Fruit fly (Drosophila melanogaster) whole organism, embryonic: Measurements from ENCODE around the gene chic.
A peak's percentile ranks its signal among the peaks of the same experiment; 100 is the strongest.

Experiments
- Adf1 ChIP-seq: fragments of 200-800 bp; sonication (Bioruptor generic); IDR thresholded peaks from 2 replicates; pipeline ENCODE4 v1.3.6; 2022; ENCODE audit warnings: missing biosample characterization, missing genetic modification characterization
- B-H2 ChIP-seq: fragments of 200-800 bp; sonication (Bioruptor generic); optimal IDR thresholded peaks from 2 replicates; lab custom pipeline; 2018; ENCODE audit warnings: missing biosample characterization, mild to moderate bottlenecking, missing genetic modification characterization
- Bteb2 ChIP-seq: fragments of 200-800 bp; sonication (Bioruptor generic); optimal IDR thresholded peaks from 2 replicates; lab custom pipeline; 2016; ENCODE audit warnings: missing biosample characterization, missing genetic modification characterization
- CG10959 ChIP-seq: fragments of 200-800 bp; sonication (Bioruptor generic); IDR thresholded peaks from 2 replicates; pipeline ENCODE4 v1.3.6; 2022; ENCODE audit warnings: missing biosample characterization, missing genetic modification characterization
- CG11093 ChIP-seq: fragments of 200-800 bp; sonication (Bioruptor generic); IDR thresholded peaks from 3 replicates; pipeline ENCODE4 v1.3.6; 2022; ENCODE audit warnings: missing biosample characterization, missing genetic modification characterization
- CG11456 ChIP-seq: fragments of 200-800 bp; sonication (Bioruptor generic); IDR thresholded peaks from 3 replicates; pipeline ENCODE4 v1.3.6; 2022; ENCODE audit warnings: missing biosample characterization, missing genetic modification characterization
- CG11560 ChIP-seq: fragments of 200-800 bp; sonication (Bioruptor generic); IDR thresholded peaks from 3 replicates; pipeline ENCODE4 v1.3.6; 2022; ENCODE audit warnings: missing biosample characterization, missing genetic modification characterization
- CG11695 ChIP-seq: fragments of 200-800 bp; sonication (Bioruptor generic); IDR thresholded peaks from 3 replicates; pipeline ENCODE4 v1.3.6; 2022; ENCODE audit warnings: missing biosample characterization, missing genetic modification characterization
- CG12104 ChIP-seq: fragments of 200-800 bp; sonication (Bioruptor generic); optimal IDR thresholded peaks from 3 replicates; lab custom pipeline; 2016; ENCODE audit warnings: missing biosample characterization, missing genetic modification characterization
- CG12769 ChIP-seq: fragments of 200-800 bp; sonication (Bioruptor generic); optimal IDR thresholded peaks from 2 replicates; lab custom pipeline; 2019; ENCODE audit warnings: missing biosample characterization, mild to moderate bottlenecking, missing genetic modification characterization, moderate library complexity
- CG1603 ChIP-seq: fragments of 200-800 bp; sonication (Bioruptor generic); optimal IDR thresholded peaks from 2 replicates; lab custom pipeline; 2019; ENCODE audit warnings: missing biosample characterization, mild to moderate bottlenecking, missing genetic modification characterization, moderate library complexity
- CG17829 ChIP-seq: fragments of 200-800 bp; optimal IDR thresholded peaks from 2 replicates; lab custom pipeline; 2019; ENCODE audit warnings: missing biosample characterization, mild to moderate bottlenecking, missing genetic modification characterization, moderate library complexity
- CG2129 ChIP-seq: fragments of 200-800 bp; sonication (Bioruptor generic); IDR thresholded peaks from 2 replicates; pipeline ENCODE4 v1.3.6; 2022; ENCODE audit warnings: missing biosample characterization, missing genetic modification characterization; ENCODE audit not compliant: partially characterized antibody
- CG3281 ChIP-seq: fragments of 200-800 bp; sonication (Bioruptor generic); optimal IDR thresholded peaks from 3 replicates; lab custom pipeline; 2017; ENCODE audit warnings: missing biosample characterization, mild to moderate bottlenecking, missing genetic modification characterization
- CG33213 ChIP-seq: fragments of 200-800 bp; sonication (Bioruptor generic); optimal IDR thresholded peaks from 3 replicates; lab custom pipeline; 2016; ENCODE audit warnings: missing biosample characterization, missing genetic modification characterization
- CG4360 ChIP-seq: fragments of 200-800 bp; sonication (Bioruptor generic); IDR thresholded peaks from 2 replicates; pipeline ENCODE4 v1.3.6; 2022; ENCODE audit warnings: missing biosample characterization, missing genetic modification characterization
- CG4820 ChIP-seq: fragments of 200-800 bp; sonication (Bioruptor generic); optimal IDR thresholded peaks from 3 replicates; lab custom pipeline; 2016; ENCODE audit warnings: missing biosample characterization, missing genetic modification characterization
- CG8478 ChIP-seq: fragments of >200 bp; optimal IDR thresholded peaks from 2 replicates; lab custom pipeline; 2018
- CoRest ChIP-seq: fragments of 200-800 bp; sonication (Bioruptor generic); optimal IDR thresholded peaks from 3 replicates; lab custom pipeline; 2018; ENCODE audit warnings: missing biosample characterization, mild to moderate bottlenecking, missing genetic modification characterization, moderate library complexity
- Dip2 ChIP-seq: fragments of 200-800 bp; sonication (Bioruptor generic); IDR thresholded peaks from 2 replicates; pipeline ENCODE4 v1.3.6; 2022; ENCODE audit warnings: missing biosample characterization, missing genetic modification characterization
- Doc2 ChIP-seq: fragments of 200-800 bp; sonication (Bioruptor generic); IDR thresholded peaks from 2 replicates; pipeline ENCODE4 v1.3.6; 2022; ENCODE audit warnings: missing biosample characterization, missing genetic modification characterization
- Elba2 ChIP-seq: fragments of 200-800 bp; sonication (Bioruptor generic); optimal IDR thresholded peaks from 3 replicates; lab custom pipeline; 2016; ENCODE audit warnings: missing biosample characterization, missing genetic modification characterization
- Gug ChIP-seq: fragments of 200-800 bp; sonication (Bioruptor generic); IDR thresholded peaks from 4 replicates; pipeline ENCODE4 v1.3.6; 2022; ENCODE audit warnings: missing biosample characterization, missing genetic modification characterization
- HmgD ChIP-seq: fragments of 200-800 bp; sonication (Bioruptor generic); optimal IDR thresholded peaks from 3 replicates; lab custom pipeline; 2016; ENCODE audit warnings: missing biosample characterization, missing genetic modification characterization
- Hr39 ChIP-seq: fragments of >200 bp; optimal IDR thresholded peaks from 2 replicates; lab custom pipeline; 2017
- Oli ChIP-seq: fragments of 200-800 bp; sonication (Bioruptor generic); optimal IDR thresholded peaks from 2 replicates; lab custom pipeline; 2018; ENCODE audit warnings: missing biosample characterization, mild to moderate bottlenecking, missing genetic modification characterization, moderate library complexity
- Optix ChIP-seq: fragments of 200-800 bp; sonication (Bioruptor generic); IDR thresholded peaks from 3 replicates; pipeline ENCODE4 v1.3.6; 2022; ENCODE audit warnings: missing biosample characterization, missing genetic modification characterization
- Rfx ChIP-seq: fragments of 200-800 bp; sonication (Bioruptor generic); IDR thresholded peaks from 2 replicates; pipeline ENCODE4 v1.3.6; 2022; ENCODE audit warnings: missing biosample characterization, missing genetic modification characterization
- Six4 ChIP-seq: fragments of 200-800 bp; sonication (Bioruptor generic); optimal IDR thresholded peaks from 2 replicates; lab custom pipeline; 2016; ENCODE audit warnings: missing biosample characterization, missing genetic modification characterization
- YL-1 ChIP-seq: fragments of 200-800 bp; sonication (Bioruptor generic); optimal IDR thresholded peaks from 3 replicates; lab custom pipeline; 2017; ENCODE audit warnings: missing biosample characterization, mild to moderate bottlenecking, missing genetic modification characterization
- bcd ChIP-seq: fragments of 200-800 bp; sonication (Bioruptor generic); optimal IDR thresholded peaks from 2 replicates; lab custom pipeline; 2017; ENCODE audit warnings: missing biosample characterization, mild to moderate bottlenecking, missing genetic modification characterization
- br ChIP-seq: fragments of >200 bp; optimal IDR thresholded peaks from 2 replicates; lab custom pipeline; 2017
- caup ChIP-seq: fragments of 200-800 bp; sonication (Bioruptor generic); optimal IDR thresholded peaks from 3 replicates; lab custom pipeline; 2017; ENCODE audit warnings: missing biosample characterization, mild to moderate bottlenecking, missing genetic modification characterization, moderate library complexity; ENCODE audit not compliant: severe bottlenecking
- chinmo ChIP-seq: fragments of 200-800 bp; sonication (Bioruptor generic); IDR thresholded peaks from 4 replicates; pipeline ENCODE4 v1.3.6; 2022; ENCODE audit warnings: missing biosample characterization, missing genetic modification characterization; ENCODE audit not compliant: partially characterized antibody
- chm ChIP-seq: fragments of 200-800 bp; sonication (Bioruptor generic); IDR thresholded peaks from 2 replicates; pipeline ENCODE4 v1.3.6; 2022; ENCODE audit warnings: missing biosample characterization, missing genetic modification characterization
- danr ChIP-seq: fragments of 200-800 bp; sonication (Bioruptor generic); IDR thresholded peaks from 2 replicates; pipeline ENCODE4 v1.3.6; 2022; ENCODE audit warnings: missing biosample characterization, missing genetic modification characterization
- emc ChIP-seq: fragments of 200-800 bp; sonication (Bioruptor generic); optimal IDR thresholded peaks from 2 replicates; lab custom pipeline; 2016; ENCODE audit warnings: missing biosample characterization, missing genetic modification characterization
- gcm ChIP-seq: fragments of 200-800 bp; sonication (Bioruptor generic); optimal IDR thresholded peaks from 2 replicates; lab custom pipeline; 2019; ENCODE audit warnings: missing biosample characterization, mild to moderate bottlenecking, missing genetic modification characterization, moderate library complexity
- gfzf ChIP-seq: fragments of 200-800 bp; sonication (Bioruptor generic); optimal IDR thresholded peaks from 2 replicates; lab custom pipeline; 2016; ENCODE audit warnings: missing biosample characterization, mild to moderate bottlenecking, missing genetic modification characterization, moderate library complexity
- grau ChIP-seq: fragments of 200-800 bp; optimal IDR thresholded peaks from 3 replicates; lab custom pipeline; 2019; ENCODE audit warnings: missing biosample characterization, mild to moderate bottlenecking, missing genetic modification characterization, moderate library complexity
- hth ChIP-seq: fragments of >200 bp; optimal IDR thresholded peaks from 2 replicates; lab custom pipeline; 2017; ENCODE audit warnings: inconsistent platforms
- ind ChIP-seq: fragments of 200-800 bp; sonication (Bioruptor generic); optimal IDR thresholded peaks from 3 replicates; lab custom pipeline; 2016; ENCODE audit warnings: missing biosample characterization, missing genetic modification characterization
- inv ChIP-seq: fragments of 200-800 bp; sonication (Bioruptor generic); IDR thresholded peaks from 2 replicates; pipeline ENCODE4 v1.3.6; 2022; ENCODE audit warnings: missing biosample characterization, missing genetic modification characterization; ENCODE audit not compliant: partially characterized antibody
- jing ChIP-seq: fragments of 200-800 bp; sonication (Bioruptor generic); optimal IDR thresholded peaks from 2 replicates; lab custom pipeline; 2018; ENCODE audit warnings: missing biosample characterization, mild to moderate bottlenecking, missing genetic modification characterization
- mld ChIP-seq: fragments of 200-800 bp; sonication (Bioruptor generic); IDR thresholded peaks from 3 replicates; pipeline ENCODE4 v1.3.6; 2022; ENCODE audit warnings: missing biosample characterization, missing genetic modification characterization; ENCODE audit not compliant: partially characterized antibody
- pfk ChIP-seq: fragments of 200-800 bp; sonication (Bioruptor generic); optimal IDR thresholded peaks from 2 replicates; lab custom pipeline; 2018; ENCODE audit warnings: missing biosample characterization, mild to moderate bottlenecking, missing genetic modification characterization, moderate library complexity
- repo ChIP-seq: fragments of 200-800 bp; sonication (Bioruptor generic); optimal IDR thresholded peaks from 2 replicates; lab custom pipeline; 2016; ENCODE audit warnings: missing biosample characterization, missing genetic modification characterization
- salm ChIP-seq: fragments of 200-800 bp; sonication (Bioruptor generic); optimal IDR thresholded peaks from 2 replicates; lab custom pipeline; 2018; ENCODE audit warnings: missing biosample characterization, mild to moderate bottlenecking, missing genetic modification characterization
- sisA ChIP-seq: fragments of 200-800 bp; sonication (Bioruptor generic); IDR thresholded peaks from 2 replicates; pipeline ENCODE4 v1.3.6; 2022; ENCODE audit warnings: missing biosample characterization, missing genetic modification characterization
- sr ChIP-seq: fragments of 200-800 bp; sonication (Bioruptor generic); IDR thresholded peaks from 3 replicates; pipeline ENCODE4 v1.3.6; 2022; ENCODE audit warnings: missing biosample characterization, missing genetic modification characterization
- sug ChIP-seq: fragments of 200-800 bp; optimal IDR thresholded peaks from 2 replicates; lab custom pipeline; 2019; ENCODE audit warnings: missing biosample characterization, mild to moderate bottlenecking, missing genetic modification characterization, moderate library complexity
- tup ChIP-seq: fragments of 200-800 bp; sonication (Bioruptor generic); optimal IDR thresholded peaks from 2 replicates; lab custom pipeline; 2016; ENCODE audit warnings: missing biosample characterization, mild to moderate bottlenecking, missing genetic modification characterization, moderate library complexity
- usp ChIP-seq: fragments of >200 bp; optimal IDR thresholded peaks from 2 replicates; lab custom pipeline; 2017; ENCODE audit warnings: missing biosample characterization, missing genetic modification characterization

Gene chic

DNA sequence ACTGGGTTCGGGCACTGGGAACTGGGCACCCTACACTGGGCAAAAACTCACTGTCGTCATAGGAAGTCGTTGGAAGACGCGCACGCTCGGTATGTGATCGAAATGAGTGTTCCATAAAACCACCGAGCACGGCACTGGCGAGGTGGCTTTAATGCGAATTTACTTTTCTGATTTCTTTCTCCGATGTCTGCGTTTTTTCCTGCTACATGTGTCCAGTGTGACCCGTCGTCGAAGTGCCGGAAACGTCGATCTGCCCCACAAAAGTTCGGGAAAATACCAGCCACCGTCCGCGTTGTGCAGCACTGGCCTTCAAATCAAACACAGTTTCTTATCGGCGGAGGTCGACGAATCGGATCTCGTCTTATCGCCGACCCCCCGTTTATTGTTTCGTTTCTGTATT is 18.4 kb upstream of the chic start, which contains the start of gene Kdm5 (continued):
- TF ChIP-seq CG17829 (tag; lab: Kevin White, UChicago) (peak; percentile 42), CG12769 (tag; lab: Kevin White, UChicago) (no peak), CG11093 (GFP tag; lab: Robert Waterston, UW) (no peak), sr (GFP tag; lab: Robert Waterston, UW) (no peak), gcm (GFP tag; lab: Kevin White, UChicago) (no peak), usp (GFP tag; lab: Kevin White, UChicago) (no peak), Gug (no peak; the same call in 3 of the 4 replicates), chinmo (GFP tag; lab: Robert Waterston, UW) (0 out of 4 replicates have a peak, but pooled peaks have one; percentile 59), CG4360 (GFP tag; lab: Robert Waterston, UW) (no peak), sisA (GFP tag; lab: Robert Waterston, UW) (no peak), Elba2 (GFP tag; lab: Kevin White, UChicago) (peak; percentile 9), Optix (no peak), CG3281 (GFP tag; lab: Kevin White, UChicago) (peak; percentile 51), CG8478 (no peak), ind (GFP tag; lab: Kevin White, UChicago) (no peak), Oli (tag; lab: Kevin White, UChicago) (no peak), CG4820 (GFP tag; lab: Kevin White, UChicago) (no peak), Hr39 (lab: Kevin White, UChicago) (no peak), CG33213 (peak; percentile 64), br (no peak), grau (tag; lab: Kevin White, UChicago) (no peak), Adf1 (GFP tag; lab: Robert Waterston, UW) (0 out of 2 replicates have a peak, but pooled peaks have one; percentile 27), CG11560 (tag; lab: Robert Waterston, UW) (no peak), CG2129 (GFP tag; lab: Robert Waterston, UW) (no peak), mld (no peak), jing (no peak), sug (tag; lab: Kevin White, UChicago) (peak; percentile 99), CoRest (tag; lab: Kevin White, UChicago) (no peak), tup (GFP tag; lab: Kevin White, UChicago) (no peak), inv (GFP tag; lab: Robert Waterston, UW) (0 out of 2 replicates have a peak, but pooled peaks have one; percentile 20), CG11456 (GFP tag; lab: Robert Waterston, UW) (peak; percentile 70; the same call in 2 of the 3 replicates), Rfx (GFP tag; lab: Robert Waterston, UW) (peak; percentile 79), YL-1 (GFP tag; lab: Kevin White, UChicago) (peak; percentile 65), emc (GFP tag; lab: Kevin White, UChicago) (no peak), Dip2 (GFP tag; lab: Robert Waterston, UW) (no peak), pfk (GFP tag; lab: Kevin White, UChicago) (no peak), B-H2 (peak; percentile 41), CG1603 (tag; lab: Kevin White, UChicago) (peak; percentile 82), CG11695 (GFP tag; lab: Robert Waterston, UW) (no peak), Bteb2 (GFP tag; lab: Kevin White, UChicago) (no peak), gfzf (peak; percentile 84), salm (tag; lab: Kevin White, UChicago) (no peak), chm (GFP tag; lab: Robert Waterston, UW) (peak; percentile 47; the same call in 1 of the 2 replicates), CG12104 (GFP tag; lab: Kevin White, UChicago) (no peak), Six4 (no peak), HmgD (peak; percentile 62), bcd (peak; percentile 52), caup (peak; percentile 62), danr (peak; percentile 29; the same call in 1 of the 2 replicates), hth (no peak), CG10959 (GFP tag; lab: Robert Waterston, UW) (no peak), Doc2 (GFP tag; lab: Robert Waterston, UW) (no peak), repo (GFP tag; lab: Kevin White, UChicago) (peak; percentile 1)
